Worm (Caenorhabditis elegans) whole organism, mixed stage, embryonic: ENCODE data around the gene mltn-9.

Experiments
- M03D4.4 ChIP-seq: sonication (generic microtip); optimal IDR thresholded peaks from 2 replicates; lab custom pipeline; 2017; ENCODE audit warnings: mild to moderate bottlenecking, missing genetic modification characterization, missing compliant biosample characterization
- bed-3 ChIP-seq: fragments of 200-800 bp; sonication (Bioruptor generic); optimal IDR thresholded peaks from 3 replicates; lab custom pipeline; 2018; ENCODE audit warnings: mild to moderate bottlenecking, missing genetic modification characterization, moderate library complexity, missing compliant biosample characterization
- blmp-1 ChIP-seq: fragments of 150-350 bp; optimal IDR thresholded peaks from 2 replicates; lab custom pipeline; 2014; ENCODE audit warnings: missing biosample characterization, missing genetic modification characterization
- ceh-39 ChIP-seq: fragments of 150-350 bp; optimal IDR thresholded peaks from 2 replicates; lab custom pipeline; 2014; ENCODE audit warnings: missing biosample characterization, missing genetic modification characterization
- ceh-43 ChIP-seq: fragments of 200-800 bp; sonication (Bioruptor generic); optimal IDR thresholded peaks from 2 replicates; lab custom pipeline; 2018; ENCODE audit warnings: mild to moderate bottlenecking, missing genetic modification characterization, moderate library complexity, missing compliant biosample characterization
- ceh-83 ChIP-seq: fragments of 200-800 bp; sonication (Bioruptor generic); optimal IDR thresholded peaks from 2 replicates; lab custom pipeline; 2018; ENCODE audit warnings: mild to moderate bottlenecking, missing genetic modification characterization, missing compliant biosample characterization
- ces-1 ChIP-seq: fragments of 150-350 bp; optimal IDR thresholded peaks from 2 replicates; lab custom pipeline; 2014; ENCODE audit warnings: missing biosample characterization, missing genetic modification reagents, missing genetic modification characterization
- cnd-1 ChIP-seq: fragments of 200-800 bp; sonication (Bioruptor generic); optimal IDR thresholded peaks from 2 replicates; lab custom pipeline; 2018; ENCODE audit warnings: mild to moderate bottlenecking, missing genetic modification characterization, missing compliant biosample characterization
- drap-1 ChIP-seq: fragments of 200-800 bp; sonication (Bioruptor generic); optimal IDR thresholded peaks from 3 replicates; lab custom pipeline; 2018; ENCODE audit warnings: mild to moderate bottlenecking, missing genetic modification characterization, missing compliant biosample characterization
- elt-1 ChIP-seq: sonication (generic microtip); optimal IDR thresholded peaks from 2 replicates; lab custom pipeline; 2017; ENCODE audit warnings: missing genetic modification characterization, mild to moderate bottlenecking, missing compliant biosample characterization, antibody characterized with exemption, moderate library complexity, borderline replicate concordance; ENCODE audit not compliant: insufficient read depth
- elt-3 ChIP-seq: fragments of 150-350 bp; optimal IDR thresholded peaks from 2 replicates; lab custom pipeline; 2014; ENCODE audit warnings: missing biosample characterization, missing genetic modification characterization
- flh-1 ChIP-seq: fragments of 200-800 bp; sonication (Bioruptor generic); optimal IDR thresholded peaks from 2 replicates; lab custom pipeline; 2018; ENCODE audit warnings: mild to moderate bottlenecking, missing genetic modification characterization, moderate library complexity, missing compliant biosample characterization
- ham-2 ChIP-seq: fragments of 200-800 bp; sonication (Bioruptor generic); optimal IDR thresholded peaks from 2 replicates; lab custom pipeline; 2018; ENCODE audit warnings: mild to moderate bottlenecking, missing genetic modification characterization, missing compliant biosample characterization
- hlh-1 ChIP-seq: fragments of 150-350 bp; optimal IDR thresholded peaks from 2 replicates; lab custom pipeline; 2014; ENCODE audit warnings: missing biosample characterization, missing genetic modification reagents, missing genetic modification characterization
- lin-13 ChIP-seq: fragments of 150-350 bp; optimal IDR thresholded peaks from 2 replicates; lab custom pipeline; 2014; ENCODE audit warnings: missing biosample characterization, missing genetic modification characterization
- lin-32 ChIP-seq: fragments of 200-800 bp; sonication (Bioruptor generic); optimal IDR thresholded peaks from 2 replicates; lab custom pipeline; 2018; ENCODE audit warnings: mild to moderate bottlenecking, missing genetic modification characterization, missing compliant biosample characterization
- lsy-2 ChIP-seq: fragments of 150-350 bp; optimal IDR thresholded peaks from 2 replicates; lab custom pipeline; 2014; ENCODE audit warnings: missing biosample characterization, missing genetic modification characterization
- mab-5 ChIP-seq: fragments of 150-350 bp; optimal IDR thresholded peaks from 2 replicates; lab custom pipeline; 2014; ENCODE audit warnings: missing biosample characterization, missing genetic modification characterization
- mep-1 ChIP-seq: fragments of 150-350 bp; optimal IDR thresholded peaks from 2 replicates; lab custom pipeline; 2017; ENCODE audit warnings: missing biosample characterization, missing genetic modification reagents, missing genetic modification characterization, inconsistent platforms
- mls-2 ChIP-seq: sonication (generic microtip); optimal IDR thresholded peaks from 2 replicates; lab custom pipeline; 2016; ENCODE audit warnings: mild to moderate bottlenecking, missing genetic modification characterization, moderate library complexity, missing compliant biosample characterization
- nhr-12 ChIP-seq: fragments of 150-350 bp; optimal IDR thresholded peaks from 2 replicates; lab custom pipeline; 2014; ENCODE audit warnings: missing biosample characterization, missing genetic modification characterization
- nhr-2 ChIP-seq: fragments of 150-350 bp; optimal IDR thresholded peaks from 2 replicates; lab custom pipeline; 2014; ENCODE audit warnings: missing biosample characterization, missing genetic modification characterization
- nhr-237 ChIP-seq: fragments of 150-350 bp; optimal IDR thresholded peaks from 2 replicates; lab custom pipeline; 2014; ENCODE audit warnings: missing biosample characterization, missing genetic modification characterization
- nhr-28 ChIP-seq: fragments of 150-350 bp; optimal IDR thresholded peaks from 2 replicates; lab custom pipeline; 2014; ENCODE audit warnings: missing biosample characterization, missing genetic modification characterization
- nhr-76 ChIP-seq: sonication (generic microtip); optimal IDR thresholded peaks from 2 replicates; lab custom pipeline; 2017; ENCODE audit warnings: missing biosample characterization, missing genetic modification characterization
- pha-4 ChIP-seq: fragments of 150-350 bp; optimal IDR thresholded peaks from 2 replicates; lab custom pipeline; 2018; ENCODE audit warnings: missing biosample characterization, missing genetic modification reagents, missing genetic modification characterization
- sem-2 ChIP-seq: fragments of 200-800 bp; sonication (Bioruptor generic); optimal IDR thresholded peaks from 2 replicates; lab custom pipeline; 2018; ENCODE audit warnings: mild to moderate bottlenecking, missing genetic modification characterization, missing compliant biosample characterization
- snpc-4 ChIP-seq: fragments of 150-350 bp; optimal IDR thresholded peaks from 2 replicates; lab custom pipeline; 2014; ENCODE audit warnings: missing biosample characterization, missing genetic modification characterization
- sptf-1 ChIP-seq: sonication (generic microtip); optimal IDR thresholded peaks from 2 replicates; lab custom pipeline; 2017; ENCODE audit warnings: mild to moderate bottlenecking, missing genetic modification characterization, moderate library complexity, missing compliant biosample characterization
- tbx-8 ChIP-seq: fragments of 200-800 bp; sonication (Bioruptor generic); optimal IDR thresholded peaks from 2 replicates; lab custom pipeline; 2018; ENCODE audit warnings: mild to moderate bottlenecking, missing genetic modification characterization, moderate library complexity, missing compliant biosample characterization
- unc-120 ChIP-seq: sonication (generic microtip); optimal IDR thresholded peaks from 2 replicates; lab custom pipeline; 2017; ENCODE audit warnings: missing genetic modification characterization, missing compliant biosample characterization; ENCODE audit not compliant: poor library complexity, severe bottlenecking
- unc-39 ChIP-seq: fragments of 150-350 bp; optimal IDR thresholded peaks from 2 replicates; lab custom pipeline; 2014; ENCODE audit warnings: missing biosample characterization, missing genetic modification characterization
- unc-62 ChIP-seq: fragments of 150-350 bp; optimal IDR thresholded peaks from 2 replicates; lab custom pipeline; 2014; ENCODE audit warnings: missing biosample characterization, missing genetic modification reagents, missing genetic modification characterization
- zip-8 ChIP-seq: fragments of 150-350 bp; optimal IDR thresholded peaks from 2 replicates; lab custom pipeline; 2014; ENCODE audit warnings: missing biosample characterization, missing genetic modification characterization
- ztf-11 ChIP-seq: fragments of 150-350 bp; optimal IDR thresholded peaks from 2 replicates; lab custom pipeline; 2014; ENCODE audit warnings: missing biosample characterization, missing genetic modification characterization

Gene mltn-9

DNA sequence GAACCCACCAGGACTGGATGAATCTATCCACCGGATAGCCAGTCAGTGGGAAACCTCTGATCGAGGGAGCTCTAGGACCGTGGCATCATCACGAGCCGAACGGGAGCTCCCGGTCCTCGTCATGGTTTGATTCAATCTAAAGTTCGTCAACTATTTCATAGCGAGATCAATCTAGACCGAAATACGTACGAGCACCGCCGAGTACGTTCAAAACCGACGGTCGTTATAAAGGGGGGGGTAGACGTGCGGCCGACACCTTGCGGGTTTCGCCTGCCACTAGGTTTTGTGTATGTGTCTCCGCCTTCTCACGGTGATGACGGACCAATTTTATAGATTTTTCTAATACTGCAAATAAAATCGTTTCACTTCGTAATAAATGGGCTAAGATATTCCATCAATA is 20.1 kb downstream of the mltn-9 start:
- peak; percentile 8 for TF ChIP-seq cnd-1

ce11 chrII:14636737-14637136 is 20.9 kb downstream of the mltn-9 start, which contains the start of gene sre-13:
Gene sre-13 (minus strand): TSS chrII:14636837.
- TF ChIP-seq lin-13 (tag; lab: Kevin White, UChicago) = no peak
- no peak for TF ChIP-seq flh-1 (GFP tag; lab: Kevin White, UChicago)
- no peak for TF ChIP-seq ham-2 (GFP tag; lab: Kevin White, UChicago)

- TF ChIP-seq mls-2 (tag; lab: Kevin White, UChicago) (no peak), nhr-2 (tag; lab: Kevin White, UChicago) (no peak), lin-32 (GFP tag; lab: Kevin White, UChicago) (no peak), mep-1 (tag; lab: Kevin White, UChicago) (no peak), ces-1 (no peak), pha-4 (tag; lab: Kevin White, UChicago) (no peak), unc-62 (GFP tag; lab: Kevin White, UChicago) (no peak), nhr-12 (tag; lab: Kevin White, UChicago) (no peak), sem-2 (no peak), flh-1 (GFP tag; lab: Kevin White, UChicago) (no peak), hlh-1 (tag; lab: Kevin White, UChicago) (no peak), unc-120 (tag; lab: Kevin White, UChicago) (no peak), zip-8 (tag; lab: Kevin White, UChicago) (no peak), drap-1 (no peak), lin-13 (tag; lab: Kevin White, UChicago) (no peak), tbx-8 (GFP tag; lab: Kevin White, UChicago) (no peak), elt-3 (tag; lab: Kevin White, UChicago) (no peak), nhr-76 (tag; lab: Kevin White, UChicago) (no peak)
Measured at ce11 chrII:14643983-14644382, 28.1 kb downstream of the mltn-9 start, which contains the start of gene atgp-2. Gene atgp-2 (minus strand): TSS chrII:14644083.

ce11 chrII:14644465-14644864 is 28.6 kb downstream of the mltn-9 start:
- TF ChIP-seq ces-1 (peak; percentile 87), ceh-39 (no peak)
- TF ChIP-seq, all 35 proteins: peak for 1

DNA sequence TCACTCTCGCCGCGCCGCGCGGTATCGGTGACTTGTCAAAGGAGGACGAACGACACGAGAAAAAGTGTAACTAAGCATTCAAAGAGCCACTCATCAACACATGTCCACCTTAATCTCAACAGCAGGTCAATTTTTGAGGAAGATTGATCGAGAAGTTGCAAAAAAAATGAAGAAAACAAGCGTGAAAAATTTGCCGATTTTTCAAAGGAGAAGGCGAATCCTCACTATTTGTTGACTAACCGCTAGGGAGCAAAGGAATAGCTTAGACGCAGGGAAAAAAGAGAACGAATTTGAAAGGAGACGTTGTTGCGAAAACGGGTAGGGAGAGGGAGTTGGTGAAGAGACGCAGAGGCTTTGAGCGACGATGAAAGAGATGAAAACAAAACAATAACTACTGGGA is 29.5 kb downstream of the mltn-9 start:
- no peak for TF ChIP-seq mls-2 (tag; lab: Kevin White, UChicago)
- no peak for TF ChIP-seq nhr-237 (tag; lab: Kevin White, UChicago)
- peak; percentile 94 for TF ChIP-seq unc-62 (GFP tag; lab: Kevin White, UChicago)
- no peak for TF ChIP-seq cnd-1
- TF ChIP-seq ces-1 = peak; percentile 50
- TF ChIP-seq ham-2 (GFP tag; lab: Kevin White, UChicago) = peak; percentile 30
- peak; percentile 54 for TF ChIP-seq hlh-1 (tag; lab: Kevin White, UChicago)
- TF ChIP-seq flh-1 (GFP tag; lab: Kevin White, UChicago) = no peak
- TF ChIP-seq nhr-28 (tag; lab: Kevin White, UChicago) = no peak
- TF ChIP-seq zip-8 (tag; lab: Kevin White, UChicago) = no peak
- no peak for TF ChIP-seq ztf-11 (tag; lab: Kevin White, UChicago)
- no peak for TF ChIP-seq sptf-1 (tag; lab: Kevin White, UChicago)
- TF ChIP-seq blmp-1 = no peak
- no peak for TF ChIP-seq nhr-76 (tag; lab: Kevin White, UChicago)
- no peak for TF ChIP-seq nhr-2 (tag; lab: Kevin White, UChicago)
- TF ChIP-seq bed-3 (GFP tag; lab: Kevin White, UChicago) = no peak
- TF ChIP-seq pha-4 (tag; lab: Kevin White, UChicago) = no peak
- TF ChIP-seq lin-13 (tag; lab: Kevin White, UChicago) = no peak
- no peak for TF ChIP-seq ceh-43 (GFP tag; lab: Kevin White, UChicago)
- TF ChIP-seq mab-5 = no peak
- no peak for TF ChIP-seq tbx-8 (GFP tag; lab: Kevin White, UChicago)
- TF ChIP-seq snpc-4 (tag; lab: Kevin White, UChicago) = no peak
- TF ChIP-seq drap-1 = no peak
- TF ChIP-seq unc-120 (tag; lab: Kevin White, UChicago) = peak; percentile 33
- no peak for TF ChIP-seq ceh-83 (GFP tag; lab: Kevin White, UChicago)
- no peak for TF ChIP-seq unc-39 (tag; lab: Kevin White, UChicago)
- no peak for TF ChIP-seq lsy-2 (tag; lab: Kevin White, UChicago)
- TF ChIP-seq ceh-39 = no peak
- TF ChIP-seq elt-3 (tag; lab: Kevin White, UChicago) = no peak
- no peak for TF ChIP-seq elt-1 (tag; lab: Kevin White, UChicago)
- TF ChIP-seq M03D4.4 (tag; lab: Kevin White, UChicago) = no peak
- TF ChIP-seq mep-1 (tag; lab: Kevin White, UChicago) = peak; percentile 10
- no peak for TF ChIP-seq lin-32 (GFP tag; lab: Kevin White, UChicago)
- no peak for TF ChIP-seq nhr-12 (tag; lab: Kevin White, UChicago)
- no peak for TF ChIP-seq sem-2
